Worm (Caenorhabditis elegans) whole organism, L3 larva: Measurements from ENCODE around the gene F09A5.3.
A peak's percentile ranks its signal among the peaks of the same experiment; 100 is the strongest.

Experiments
- R02D3.7 ChIP-seq: fragments of 150-350 bp; optimal IDR thresholded peaks from 2 replicates; lab custom pipeline; 2014; ENCODE audit warnings: missing biosample characterization, missing genetic modification characterization
- ZK546.5 ChIP-seq: sonication (generic microtip); optimal IDR thresholded peaks from 2 replicates; lab custom pipeline; 2017; ENCODE audit warnings: missing biosample characterization, missing genetic modification characterization
- ama-1 ChIP-seq: fragments of 150-350 bp; optimal IDR thresholded peaks from 2 replicates; lab custom pipeline; 2018
- ceh-28 ChIP-seq: fragments of 150-350 bp; optimal IDR thresholded peaks from 2 replicates; lab custom pipeline; 2014; ENCODE audit warnings: missing biosample characterization, missing genetic modification reagents, missing genetic modification characterization
- daf-12 ChIP-seq: fragments of 150-350 bp; optimal IDR thresholded peaks from 2 replicates; lab custom pipeline; 2014; ENCODE audit warnings: missing biosample characterization, missing genetic modification reagents, missing genetic modification characterization
- egl-27 ChIP-seq: sonication (generic microtip); optimal IDR thresholded peaks from 4 replicates; lab custom pipeline; 2017; ENCODE audit warnings: missing biosample characterization, missing genetic modification reagents, missing genetic modification characterization
- egl-5 ChIP-seq: fragments of 150-350 bp; optimal IDR thresholded peaks from 2 replicates; lab custom pipeline; 2017; ENCODE audit warnings: missing biosample characterization, missing genetic modification reagents, missing genetic modification characterization, inconsistent platforms
- elt-1 ChIP-seq: fragments of 150-350 bp; optimal IDR thresholded peaks from 2 replicates; lab custom pipeline; 2014; ENCODE audit warnings: missing biosample characterization, missing genetic modification characterization
- elt-2 ChIP-seq: sonication (generic microtip); optimal IDR thresholded peaks from 2 replicates; lab custom pipeline; 2016; ENCODE audit warnings: missing genetic modification reagents, mild to moderate bottlenecking, missing genetic modification characterization, missing compliant biosample characterization
- elt-3 ChIP-seq, 3 experiments: fragments of 150-350 bp in 1 of 3; sonication (generic microtip) in 2 of 3; optimal IDR thresholded peaks; 2 replicates in 2 of 3; 4 replicates in 1 of 3; lab custom pipeline; 2014 to 2017; ENCODE audit warnings: missing biosample characterization in 3 of 3, missing genetic modification characterization in 3 of 3
- eor-1 ChIP-seq, 2 experiments: fragments of 150-350 bp; optimal IDR thresholded peaks; 2 replicates each; lab custom pipeline; 2014 to 2018; ENCODE audit warnings: missing biosample characterization in 2 of 2, missing genetic modification characterization in 2 of 2
- fkh-10 ChIP-seq: sonication (generic microtip); optimal IDR thresholded peaks from 2 replicates; lab custom pipeline; 2017; ENCODE audit warnings: missing biosample characterization, missing genetic modification reagents, missing genetic modification characterization
- fkh-2 ChIP-seq: fragments of 150-350 bp; optimal IDR thresholded peaks from 2 replicates; lab custom pipeline; 2014; ENCODE audit warnings: missing biosample characterization, missing genetic modification reagents, missing genetic modification characterization
- hmg-11 ChIP-seq: sonication (generic microtip); optimal IDR thresholded peaks from 2 replicates; lab custom pipeline; 2016; ENCODE audit warnings: missing genetic modification characterization, missing compliant biosample characterization
- jun-1 ChIP-seq: fragments of 150-350 bp; optimal IDR thresholded peaks from 2 replicates; lab custom pipeline; 2014; ENCODE audit warnings: missing biosample characterization, missing genetic modification reagents, missing genetic modification characterization
- lin-15B ChIP-seq: fragments of 150-350 bp; optimal IDR thresholded peaks from 2 replicates; lab custom pipeline; 2014; ENCODE audit warnings: missing biosample characterization, missing genetic modification characterization
- lin-39 ChIP-seq: fragments of 150-350 bp; optimal IDR thresholded peaks from 2 replicates; lab custom pipeline; 2018; ENCODE audit warnings: missing biosample characterization, missing genetic modification reagents, missing genetic modification characterization
- lsy-12 ChIP-seq: sonication (generic microtip); optimal IDR thresholded peaks from 2 replicates; lab custom pipeline; 2016; ENCODE audit warnings: mild to moderate bottlenecking, missing genetic modification characterization, missing compliant biosample characterization
- mdl-1 ChIP-seq: fragments of 150-350 bp; optimal IDR thresholded peaks from 2 replicates; lab custom pipeline; 2014; ENCODE audit warnings: missing biosample characterization, missing genetic modification characterization
- nfya-1 ChIP-seq: sonication (generic microtip); optimal IDR thresholded peaks from 2 replicates; lab custom pipeline; 2017; ENCODE audit warnings: missing genetic modification characterization, mild to moderate bottlenecking, missing compliant biosample characterization, antibody characterized with exemption, moderate library complexity; ENCODE audit not compliant: insufficient read depth
- nhr-12 ChIP-seq: fragments of 150-350 bp; optimal IDR thresholded peaks from 2 replicates; lab custom pipeline; 2014; ENCODE audit warnings: missing biosample characterization, missing genetic modification characterization
- nhr-23 ChIP-seq: fragments of 150-350 bp; optimal IDR thresholded peaks from 2 replicates; lab custom pipeline; 2014; ENCODE audit warnings: missing biosample characterization, missing genetic modification reagents, missing genetic modification characterization
- nhr-237 ChIP-seq: fragments of 150-350 bp; optimal IDR thresholded peaks from 2 replicates; lab custom pipeline; 2014; ENCODE audit warnings: missing biosample characterization, missing genetic modification characterization
- nhr-25 ChIP-seq: sonication (generic microtip); optimal IDR thresholded peaks from 2 replicates; lab custom pipeline; 2017; ENCODE audit warnings: missing biosample characterization, missing genetic modification characterization
- nhr-43 ChIP-seq: sonication (generic microtip); optimal IDR thresholded peaks from 2 replicates; lab custom pipeline; 2016; ENCODE audit warnings: mild to moderate bottlenecking, missing genetic modification characterization, missing compliant biosample characterization; ENCODE audit not compliant: poor library complexity, severe bottlenecking
- nhr-67 ChIP-seq: fragments of 150-350 bp; optimal IDR thresholded peaks from 2 replicates; lab custom pipeline; 2014; ENCODE audit warnings: missing biosample characterization, missing genetic modification characterization
- nhr-76 ChIP-seq: fragments of 150-350 bp; sonication (generic microtip); optimal IDR thresholded peaks from 5 replicates; lab custom pipeline; 2014; ENCODE audit warnings: missing biosample characterization, missing genetic modification characterization
- pha-4 ChIP-seq: fragments of 150-350 bp; optimal IDR thresholded peaks from 2 replicates; lab custom pipeline; 2014; ENCODE audit warnings: missing biosample characterization, missing genetic modification reagents, missing genetic modification characterization
- pqm-1 ChIP-seq: fragments of 150-350 bp; optimal IDR thresholded peaks from 2 replicates; lab custom pipeline; 2017; ENCODE audit warnings: missing biosample characterization, missing genetic modification characterization, inconsistent platforms
- sea-2 ChIP-seq: fragments of 150-350 bp; sonication (generic microtip); optimal IDR thresholded peaks from 4 replicates; lab custom pipeline; 2014; ENCODE audit warnings: missing biosample characterization, missing genetic modification reagents, missing genetic modification characterization
- skn-1 ChIP-seq: fragments of 150-350 bp; optimal IDR thresholded peaks from 2 replicates; lab custom pipeline; 2014; ENCODE audit warnings: missing biosample characterization, missing genetic modification characterization
- snpc-4 ChIP-seq: fragments of 150-350 bp; optimal IDR thresholded peaks from 2 replicates; lab custom pipeline; 2014; ENCODE audit warnings: missing biosample characterization, missing genetic modification characterization
- tbx-2 ChIP-seq: sonication (generic microtip); optimal IDR thresholded peaks from 2 replicates; lab custom pipeline; 2016; ENCODE audit warnings: mild to moderate bottlenecking, missing genetic modification characterization, missing compliant biosample characterization
- unc-39 ChIP-seq: sonication (generic microtip); optimal IDR thresholded peaks from 4 replicates; lab custom pipeline; 2017; ENCODE audit warnings: missing biosample characterization, missing genetic modification characterization
- unc-62 ChIP-seq: fragments of 150-350 bp; sonication (generic microtip); optimal IDR thresholded peaks from 4 replicates; lab custom pipeline; 2014; ENCODE audit warnings: missing biosample characterization, missing genetic modification reagents, missing genetic modification characterization
- zag-1 ChIP-seq: fragments of 150-350 bp; optimal IDR thresholded peaks from 2 replicates; lab custom pipeline; 2014; ENCODE audit warnings: missing biosample characterization, missing genetic modification characterization
- ztf-11 ChIP-seq: fragments of 150-350 bp; optimal IDR thresholded peaks from 2 replicates; lab custom pipeline; 2014; ENCODE audit warnings: missing biosample characterization, missing genetic modification characterization

The F09A5.3 gene

ce11 chrX:13144975-13145618 is 3.7 kb downstream of the F09A5.3 start (continued):
- TF ChIP-seq elt-3 (tag; optimal IDR thresholded peaks at IDR 0.05; lab: Kevin White, UChicago) (peak in 1 of 3 experiments; percentile 71), nhr-12 (tag; lab: Kevin White, UChicago) (no peak), zag-1 (peak; percentile 71), eor-1 (tag; optimal IDR thresholded peaks at IDR 0.05; lab: Kevin White, UChicago) (no peak)

ce11 chrX:13145988-13146873 is 4.8 kb downstream of the F09A5.3 start:
- no peak for TF ChIP-seq lin-15B (tag; lab: Kevin White, UChicago)
- no peak for TF ChIP-seq egl-27 (tag; lab: Kevin White, UChicago)
- peak; percentile 18 for TF ChIP-seq elt-1 (tag; lab: Kevin White, UChicago)
- peak; percentile 7 for TF ChIP-seq nhr-43
- no peak for TF ChIP-seq ceh-28 (tag; lab: Kevin White, UChicago)
- no peak for TF ChIP-seq eor-1 (tag; optimal IDR thresholded peaks at IDR 0.05; lab: Kevin White, UChicago)
- TF ChIP-seq R02D3.7 (tag; lab: Kevin White, UChicago): no peak
- no peak for TF ChIP-seq snpc-4 (tag; lab: Kevin White, UChicago)
- no peak for TF ChIP-seq jun-1 (tag; lab: Kevin White, UChicago)
- peak; percentile 50 for TF ChIP-seq nhr-23 (tag; lab: Kevin White, UChicago)
- TF ChIP-seq zag-1: no peak
- TF ChIP-seq lsy-12 (tag; lab: Kevin White, UChicago): no peak
- no peak for TF ChIP-seq pqm-1 (tag; lab: Kevin White, UChicago)
- no peak for TF ChIP-seq nhr-237 (tag; lab: Kevin White, UChicago)
- TF ChIP-seq daf-12 (tag; lab: Kevin White, UChicago): no peak
- no peak for TF ChIP-seq hmg-11 (tag; lab: Kevin White, UChicago)
- no peak for TF ChIP-seq ZK546.5 (tag; lab: Kevin White, UChicago)
- no peak for TF ChIP-seq sea-2
- TF ChIP-seq skn-1 (tag; lab: Kevin White, UChicago): no peak
- no peak for TF ChIP-seq ama-1 (lab: Kevin White, UChicago)
- TF ChIP-seq unc-62 (GFP tag; lab: Kevin White, UChicago): no peak
- no peak for TF ChIP-seq nhr-67 (tag; lab: Kevin White, UChicago)
- TF ChIP-seq elt-2 (tag; lab: Kevin White, UChicago): no peak
- peak; percentile 67 for TF ChIP-seq nhr-25 (tag; lab: Kevin White, UChicago)
- TF ChIP-seq mdl-1 (tag; lab: Kevin White, UChicago): no peak
- TF ChIP-seq nhr-76: no peak
- TF ChIP-seq lin-39 (tag; lab: Kevin White, UChicago): no peak
- TF ChIP-seq pha-4 (tag; lab: Kevin White, UChicago): no peak
- TF ChIP-seq tbx-2 (tag; lab: Kevin White, UChicago): no peak
- TF ChIP-seq fkh-2 (tag; lab: Kevin White, UChicago): no peak
- TF ChIP-seq unc-39 (tag; lab: Kevin White, UChicago): no peak

- TF ChIP-seq tbx-2 (tag; lab: Kevin White, UChicago) (no peak), nhr-67 (tag; lab: Kevin White, UChicago) (no peak), fkh-10 (GFP tag; lab: Kevin White, UChicago) (no peak), egl-5 (tag; lab: Kevin White, UChicago) (peak; percentile 60), unc-39 (tag; lab: Kevin White, UChicago) (no peak), ztf-11 (tag; lab: Kevin White, UChicago) (no peak), nfya-1 (tag; lab: Kevin White, UChicago) (peak; percentile 32), lin-39 (tag; lab: Kevin White, UChicago) (peak; percentile 65), nhr-25 (tag; lab: Kevin White, UChicago) (peak; percentile 63)
Observed at ce11 chrX:13147105-13147504, 5.7 kb downstream of the F09A5.3 start.
